Fruit fly (Drosophila melanogaster) whole organism, embryonic: ENCODE data around the gene ry.

Experiments used
- CG12391 ChIP-seq: fragments of 200-800 bp; sonication (Bioruptor generic); optimal IDR thresholded peaks from 3 replicates; lab custom pipeline; 2018; ENCODE audit warnings: missing biosample characterization, mild to moderate bottlenecking, missing genetic modification characterization, moderate library complexity
- CG1832 ChIP-seq: fragments of 200-800 bp; sonication (Bioruptor generic); optimal IDR thresholded peaks from 2 replicates; lab custom pipeline; 2017; ENCODE audit warnings: missing biosample characterization, mild to moderate bottlenecking, missing genetic modification characterization, inconsistent platforms
- CG31365 ChIP-seq: fragments of 200-800 bp; sonication (Bioruptor generic); optimal IDR thresholded peaks from 2 replicates; lab custom pipeline; 2018; ENCODE audit warnings: missing biosample characterization, mild to moderate bottlenecking, missing genetic modification characterization
- CG3281 ChIP-seq: fragments of 200-800 bp; sonication (Bioruptor generic); optimal IDR thresholded peaks from 3 replicates; lab custom pipeline; 2017; ENCODE audit warnings: missing biosample characterization, mild to moderate bottlenecking, missing genetic modification characterization
- CG5245 ChIP-seq: fragments of 200-800 bp; sonication (Bioruptor generic); optimal IDR thresholded peaks from 3 replicates; lab custom pipeline; 2016; ENCODE audit warnings: missing biosample characterization, missing genetic modification characterization
- CG9215 ChIP-seq: fragments of 200-800 bp; sonication (Bioruptor generic); IDR thresholded peaks from 2 replicates; pipeline ENCODE4 v1.3.6; 2022; ENCODE audit warnings: missing biosample characterization, missing genetic modification characterization
- bigmax ChIP-seq: fragments of 200-800 bp; sonication (Bioruptor generic); optimal IDR thresholded peaks from 2 replicates; lab custom pipeline; 2018; ENCODE audit warnings: missing biosample characterization, mild to moderate bottlenecking, missing genetic modification characterization
- gsb ChIP-seq: fragments of 200-800 bp; sonication (Bioruptor generic); IDR thresholded peaks from 2 replicates; pipeline ENCODE4 v1.3.6; 2022; ENCODE audit warnings: missing biosample characterization, missing genetic modification characterization
- twi ChIP-seq: fragments of 200-800 bp; optimal IDR thresholded peaks from 2 replicates; lab custom pipeline; 2019; ENCODE audit warnings: missing biosample characterization, mild to moderate bottlenecking, missing genetic modification characterization, moderate library complexity
- unpg ChIP-seq: fragments of 200-800 bp; sonication (Bioruptor generic); optimal IDR thresholded peaks from 3 replicates; lab custom pipeline; 2018; ENCODE audit warnings: missing biosample characterization, mild to moderate bottlenecking, missing genetic modification characterization, moderate library complexity

- TF ChIP-seq CG9215, result no peak
- no peak for TF ChIP-seq gsb (GFP tag; lab: Robert Waterston, UW)
- no peak for TF ChIP-seq CG31365 (tag; lab: Kevin White, UChicago)
- peak; percentile 16 for TF ChIP-seq CG3281 (GFP tag; lab: Kevin White, UChicago)
- no peak for TF ChIP-seq bigmax (GFP tag; lab: Kevin White, UChicago)
- no peak for TF ChIP-seq CG12391
- no peak for TF ChIP-seq twi (tag; lab: Kevin White, UChicago)
- TF ChIP-seq CG1832 (GFP tag; lab: Kevin White, UChicago), result no peak
- no peak for TF ChIP-seq unpg (GFP tag; lab: Kevin White, UChicago)
- no peak for TF ChIP-seq CG5245
Observed at dm6 chr3R:13015811-13016766, 16.2 kb upstream of the ry start.
